Fruit fly (Drosophila melanogaster) whole organism, embryonic: Measurements from ENCODE around the gene Rip11.
A peak's percentile ranks its signal among the peaks of the same experiment; 100 is the strongest.

Experiments used
- Adf1 ChIP-seq: fragments of 200-800 bp; sonication (Bioruptor generic); IDR thresholded peaks from 2 replicates; pipeline ENCODE4 v1.3.6; 2022; ENCODE audit warnings: missing biosample characterization, missing genetic modification characterization
- Bdp1 ChIP-seq: fragments of 200-800 bp; sonication (Bioruptor generic); optimal IDR thresholded peaks from 3 replicates; lab custom pipeline; 2016; ENCODE audit warnings: missing biosample characterization, missing genetic modification characterization
- Bgb ChIP-seq: fragments of 200-800 bp; sonication (Bioruptor generic); IDR thresholded peaks from 2 replicates; pipeline ENCODE4 v1.3.6; 2022; ENCODE audit warnings: missing biosample characterization, missing genetic modification characterization; ENCODE audit not compliant: partially characterized antibody
- CG10274 ChIP-seq: fragments of 200-800 bp; sonication (Bioruptor generic); optimal IDR thresholded peaks from 3 replicates; lab custom pipeline; 2017; ENCODE audit warnings: missing biosample characterization, mild to moderate bottlenecking, missing genetic modification characterization
- CG10565 ChIP-seq: fragments of 200-800 bp; sonication (Bioruptor generic); optimal IDR thresholded peaks from 3 replicates; lab custom pipeline; 2016; ENCODE audit warnings: missing biosample characterization, mild to moderate bottlenecking, missing genetic modification characterization
- CG11247 ChIP-seq: fragments of 200-800 bp; sonication (Bioruptor generic); IDR thresholded peaks from 2 replicates; pipeline ENCODE4 v1.3.6; 2022; ENCODE audit warnings: missing biosample characterization, missing genetic modification characterization
- CG12236 ChIP-seq: fragments of 200-800 bp; sonication (Bioruptor generic); optimal IDR thresholded peaks from 2 replicates; lab custom pipeline; 2016; ENCODE audit warnings: missing biosample characterization, missing genetic modification characterization
- CG12299 ChIP-seq: fragments of 200-800 bp; sonication (Bioruptor generic); optimal IDR thresholded peaks from 2 replicates; lab custom pipeline; 2018; ENCODE audit warnings: missing biosample characterization, mild to moderate bottlenecking, missing genetic modification characterization
- CG13287 ChIP-seq: fragments of 200-800 bp; sonication (Bioruptor generic); IDR thresholded peaks from 2 replicates; pipeline ENCODE4 v1.3.6; 2022; ENCODE audit warnings: missing biosample characterization, missing genetic modification characterization; ENCODE audit not compliant: partially characterized antibody
- CG15479 ChIP-seq: fragments of 200-800 bp; sonication (Bioruptor generic); optimal IDR thresholded peaks from 3 replicates; lab custom pipeline; 2019; ENCODE audit warnings: missing biosample characterization, mild to moderate bottlenecking, missing genetic modification characterization, moderate library complexity
- CG16779 ChIP-seq: fragments of 200-800 bp; sonication (Bioruptor generic); IDR thresholded peaks from 2 replicates; pipeline ENCODE4 v1.3.6; 2022; ENCODE audit warnings: missing biosample characterization, missing genetic modification characterization
- CG18262 ChIP-seq: fragments of 200-800 bp; optimal IDR thresholded peaks from 3 replicates; lab custom pipeline; 2019; ENCODE audit warnings: missing biosample characterization, mild to moderate bottlenecking, missing genetic modification characterization, moderate library complexity
- CG18476 ChIP-seq: fragments of 200-800 bp; sonication (Bioruptor generic); optimal IDR thresholded peaks from 2 replicates; lab custom pipeline; 2016; ENCODE audit warnings: missing biosample characterization, mild to moderate bottlenecking, missing genetic modification characterization
- CG2129 ChIP-seq: fragments of 200-800 bp; sonication (Bioruptor generic); IDR thresholded peaks from 2 replicates; pipeline ENCODE4 v1.3.6; 2022; ENCODE audit warnings: missing biosample characterization, missing genetic modification characterization; ENCODE audit not compliant: partially characterized antibody
- CG3163 ChIP-seq: fragments of 200-800 bp; sonication (Bioruptor generic); optimal IDR thresholded peaks from 3 replicates; lab custom pipeline; 2016; ENCODE audit warnings: missing biosample characterization, missing genetic modification characterization
- CG32532 ChIP-seq: fragments of 200-800 bp; sonication (Bioruptor generic); IDR thresholded peaks from 2 replicates; pipeline ENCODE4 v1.3.6; 2022; ENCODE audit warnings: missing biosample characterization, missing genetic modification characterization
- CG34224 ChIP-seq: fragments of 200-800 bp; sonication (Bioruptor generic); IDR thresholded peaks from 3 replicates; pipeline ENCODE4 v1.3.6; 2022; ENCODE audit warnings: missing biosample characterization, missing genetic modification characterization; ENCODE audit not compliant: partially characterized antibody
- CG34376 ChIP-seq: fragments of 200-800 bp; sonication (Bioruptor generic); optimal IDR thresholded peaks from 2 replicates; lab custom pipeline; 2018; ENCODE audit warnings: missing biosample characterization, mild to moderate bottlenecking, missing genetic modification characterization
- CG42726 ChIP-seq: fragments of 200-800 bp; sonication (Bioruptor generic); IDR thresholded peaks from 2 replicates; pipeline ENCODE4 v1.3.6; 2022; ENCODE audit warnings: missing biosample characterization, missing genetic modification characterization; ENCODE audit not compliant: partially characterized antibody
- CG7745 ChIP-seq: fragments of 200-800 bp; sonication (Bioruptor generic); optimal IDR thresholded peaks from 2 replicates; lab custom pipeline; 2018; ENCODE audit warnings: missing biosample characterization, mild to moderate bottlenecking, missing genetic modification characterization, moderate library complexity
- CG8388 ChIP-seq: fragments of 200-800 bp; sonication (Bioruptor generic); optimal IDR thresholded peaks from 2 replicates; lab custom pipeline; 2019; ENCODE audit warnings: missing biosample characterization, mild to moderate bottlenecking, missing genetic modification characterization, moderate library complexity
- CG9727 ChIP-seq: fragments of 200-800 bp; sonication (Bioruptor generic); optimal IDR thresholded peaks from 3 replicates; lab custom pipeline; 2017; ENCODE audit warnings: missing biosample characterization, mild to moderate bottlenecking, missing genetic modification characterization
- Dek ChIP-seq: fragments of 200-800 bp; sonication (Bioruptor generic); optimal IDR thresholded peaks from 3 replicates; lab custom pipeline; 2019; ENCODE audit warnings: missing biosample characterization, mild to moderate bottlenecking, missing genetic modification characterization, moderate library complexity
- Drgx ChIP-seq: fragments of 200-800 bp; sonication (Bioruptor generic); IDR thresholded peaks from 2 replicates; pipeline ENCODE4 v1.3.6; 2022; ENCODE audit warnings: missing biosample characterization, missing genetic modification characterization
- Ets65A ChIP-seq: fragments of 200-800 bp; sonication (Bioruptor generic); peaks from one replicate; lab custom pipeline; 2016; ENCODE audit warnings: missing biosample characterization, missing genetic modification characterization
- HLH4C ChIP-seq: fragments of 200-800 bp; sonication (Bioruptor generic); IDR thresholded peaks from 3 replicates; pipeline ENCODE4 v1.3.6; 2022; ENCODE audit warnings: missing biosample characterization, missing genetic modification characterization; ENCODE audit not compliant: partially characterized antibody
- Hey ChIP-seq: fragments of 200-800 bp; sonication (Bioruptor generic); optimal IDR thresholded peaks from 3 replicates; lab custom pipeline; 2018; ENCODE audit warnings: missing biosample characterization, mild to moderate bottlenecking, missing genetic modification characterization
- Lim3 ChIP-seq: fragments of 200-800 bp; sonication (Bioruptor generic); IDR thresholded peaks from 2 replicates; pipeline ENCODE4 v1.3.6; 2022; ENCODE audit warnings: missing biosample characterization, missing genetic modification characterization
- Mes4 ChIP-seq: fragments of 200-800 bp; sonication (Bioruptor generic); optimal IDR thresholded peaks from 2 replicates; lab custom pipeline; 2016; ENCODE audit warnings: missing biosample characterization, missing genetic modification characterization
- Nf-YB ChIP-seq: fragments of 200-800 bp; sonication (Bioruptor generic); optimal IDR thresholded peaks from 3 replicates; lab custom pipeline; 2019; ENCODE audit warnings: missing biosample characterization, mild to moderate bottlenecking, missing genetic modification characterization, moderate library complexity
- Oli ChIP-seq: fragments of 200-800 bp; sonication (Bioruptor generic); optimal IDR thresholded peaks from 2 replicates; lab custom pipeline; 2018; ENCODE audit warnings: missing biosample characterization, mild to moderate bottlenecking, missing genetic modification characterization, moderate library complexity
- Opbp ChIP-seq: fragments of 200-800 bp; sonication (Bioruptor generic); IDR thresholded peaks from 3 replicates; pipeline ENCODE4 v1.3.6; 2022; ENCODE audit warnings: missing biosample characterization, missing genetic modification characterization; ENCODE audit not compliant: partially characterized antibody
- Pdp1 ChIP-seq, 2 experiments: fragments of 200-800 bp; sonication (Bioruptor generic); optimal IDR thresholded peaks; 3 replicates each; lab custom pipeline; 2016; ENCODE audit warnings: missing biosample characterization in 2 of 2, missing genetic modification characterization in 2 of 2, mild to moderate bottlenecking in 1 of 2, moderate library complexity in 1 of 2
- Sry-δ ChIP-seq: fragments of 200-800 bp; sonication (Bioruptor generic); optimal IDR thresholded peaks from 2 replicates; lab custom pipeline; 2016; ENCODE audit warnings: missing biosample characterization, missing genetic modification characterization
- TFAM ChIP-seq: fragments of 200-800 bp; sonication (Bioruptor generic); optimal IDR thresholded peaks from 2 replicates; lab custom pipeline; 2017; ENCODE audit warnings: missing biosample characterization, missing genetic modification characterization, inconsistent platforms
- bab2 ChIP-seq: fragments of 200-800 bp; sonication (Bioruptor generic); optimal IDR thresholded peaks from 2 replicates; lab custom pipeline; 2016; ENCODE audit warnings: missing biosample characterization, missing genetic modification characterization
- crol ChIP-seq: fragments of 200-800 bp; sonication (Bioruptor generic); IDR thresholded peaks from 2 replicates; pipeline ENCODE4 v1.3.6; 2022; ENCODE audit warnings: missing biosample characterization, missing genetic modification characterization
- dpn ChIP-seq, 2 experiments: fragments of 200-800 bp; sonication (Bioruptor generic); optimal IDR thresholded peaks; 3 replicates each; lab custom pipeline; 2016; ENCODE audit warnings: missing biosample characterization in 2 of 2, missing genetic modification characterization in 2 of 2
- eve ChIP-seq, 2 experiments: fragments of >200 bp; optimal IDR thresholded peaks; 2 replicates each; lab custom pipeline; 2017; ENCODE audit warnings: missing biosample characterization in 2 of 2, missing genetic modification characterization in 2 of 2
- fru ChIP-seq: fragments of >200 bp; optimal IDR thresholded peaks from 2 replicates; lab custom pipeline; 2017
- inv ChIP-seq: fragments of 200-800 bp; sonication (Bioruptor generic); IDR thresholded peaks from 2 replicates; pipeline ENCODE4 v1.3.6; 2022; ENCODE audit warnings: missing biosample characterization, missing genetic modification characterization; ENCODE audit not compliant: partially characterized antibody
- kay ChIP-seq: fragments of 200-800 bp; sonication (Bioruptor generic); optimal IDR thresholded peaks from 2 replicates; lab custom pipeline; 2016; ENCODE audit warnings: missing biosample characterization, missing genetic modification characterization
- luna ChIP-seq: fragments of 200-800 bp; sonication (Bioruptor generic); optimal IDR thresholded peaks from 2 replicates; lab custom pipeline; 2016; ENCODE audit warnings: missing biosample characterization, missing genetic modification characterization
- seq ChIP-seq: fragments of 200-800 bp; sonication (Bioruptor generic); IDR thresholded peaks from 2 replicates; pipeline ENCODE4 v1.3.6; 2022; ENCODE audit warnings: missing biosample characterization, missing genetic modification characterization
- slou ChIP-seq: fragments of 200-800 bp; sonication (Bioruptor generic); optimal IDR thresholded peaks from 3 replicates; lab custom pipeline; 2016; ENCODE audit warnings: missing biosample characterization, missing genetic modification characterization
- stc ChIP-seq: fragments of 200-800 bp; sonication (Bioruptor generic); IDR thresholded peaks from 2 replicates; pipeline ENCODE4 v1.3.6; 2022; ENCODE audit warnings: missing biosample characterization, missing genetic modification characterization
- tgo ChIP-seq: fragments of 200-800 bp; sonication (Bioruptor generic); IDR thresholded peaks from 3 replicates; pipeline ENCODE4 v1.3.6; 2022; ENCODE audit warnings: missing biosample characterization, missing genetic modification characterization
- toy ChIP-seq: fragments of 200-800 bp; sonication (Bioruptor generic); IDR thresholded peaks from 2 replicates; pipeline ENCODE4 v1.3.6; 2022; ENCODE audit warnings: missing biosample characterization, missing genetic modification characterization
- trh ChIP-seq: fragments of 200-800 bp; sonication (Bioruptor generic); optimal IDR thresholded peaks from 2 replicates; lab custom pipeline; 2016; ENCODE audit warnings: missing biosample characterization, missing genetic modification characterization
- tup ChIP-seq: fragments of 200-800 bp; sonication (Bioruptor generic); optimal IDR thresholded peaks from 2 replicates; lab custom pipeline; 2016; ENCODE audit warnings: missing biosample characterization, mild to moderate bottlenecking, missing genetic modification characterization, moderate library complexity
- zf30C ChIP-seq: fragments of 200-800 bp; sonication (Bioruptor generic); optimal IDR thresholded peaks from 3 replicates; lab custom pipeline; 2018; ENCODE audit warnings: missing biosample characterization, mild to moderate bottlenecking, missing genetic modification characterization

Gene Rip11

DNA sequence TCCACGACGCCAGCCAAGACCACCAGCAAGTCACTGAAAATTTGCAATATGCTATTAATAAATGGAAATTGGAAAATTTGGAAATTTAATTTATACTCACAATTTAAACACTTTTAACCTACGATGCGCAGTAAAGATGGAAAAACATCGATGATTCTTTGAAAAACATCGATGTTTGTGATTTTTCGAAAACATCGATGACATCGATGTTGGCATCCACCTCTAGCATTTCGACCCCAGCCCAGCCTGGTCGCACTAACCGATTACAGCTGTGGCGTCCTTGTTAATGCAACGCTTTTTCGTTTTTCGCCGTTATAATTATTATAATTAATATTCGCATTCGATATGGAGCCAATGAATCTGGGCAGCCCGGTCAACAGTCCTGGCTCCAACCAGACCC is 513 bp upstream of the Rip11 start, which contains the start of gene Nup35 (continued):
- TF ChIP-seq CG34376 (no peak), Adf1 (GFP tag; lab: Robert Waterston, UW) (no peak), Oli (tag; lab: Kevin White, UChicago) (no peak), toy (GFP tag; lab: Robert Waterston, UW) (no peak), Dek (tag; lab: Kevin White, UChicago) (no peak), CG13287 (GFP tag; lab: Robert Waterston, UW) (peak; percentile 75), TFAM (GFP tag; lab: Kevin White, UChicago) (no peak), CG18262 (tag; lab: Kevin White, UChicago) (no peak), Mes4 (GFP tag; lab: Kevin White, UChicago) (no peak), seq (GFP tag; lab: Robert Waterston, UW) (no peak), bab2 (GFP tag; lab: Kevin White, UChicago) (no peak), CG2129 (GFP tag; lab: Robert Waterston, UW) (peak; percentile 53; the same call in 1 of the 2 replicates), dpn (GFP tag; optimal IDR thresholded peaks at IDR 0.05; lab: Kevin White, UChicago) (no peak), eve (GFP tag; optimal IDR thresholded peaks at IDR 0.05; lab: Kevin White, UChicago) (no peak), CG34224 (peak; percentile 72), CG10274 (no peak), CG3163 (no peak), Sry-δ (GFP tag; lab: Kevin White, UChicago) (peak; percentile 77), CG15479 (GFP tag; lab: Kevin White, UChicago) (no peak), Opbp (GFP tag; lab: Robert Waterston, UW) (peak; percentile 77; the same call in 2 of the 3 replicates), CG16779 (GFP tag; lab: Robert Waterston, UW) (no peak), inv (GFP tag; lab: Robert Waterston, UW) (peak; percentile 62), slou (GFP tag; lab: Kevin White, UChicago) (no peak), CG12236 (no peak), CG11247 (GFP tag; lab: Robert Waterston, UW) (no peak), Ets65A (GFP tag; lab: Kevin White, UChicago) (peak; percentile 70), Bdp1 (GFP tag; lab: Kevin White, UChicago) (no peak), stc (GFP tag; lab: Robert Waterston, UW) (no peak), CG42726 (GFP tag; lab: Robert Waterston, UW) (peak; percentile 68; the same call in 1 of the 2 replicates)
- TF ChIP-seq, all 482 proteins: peak for 54

DNA sequence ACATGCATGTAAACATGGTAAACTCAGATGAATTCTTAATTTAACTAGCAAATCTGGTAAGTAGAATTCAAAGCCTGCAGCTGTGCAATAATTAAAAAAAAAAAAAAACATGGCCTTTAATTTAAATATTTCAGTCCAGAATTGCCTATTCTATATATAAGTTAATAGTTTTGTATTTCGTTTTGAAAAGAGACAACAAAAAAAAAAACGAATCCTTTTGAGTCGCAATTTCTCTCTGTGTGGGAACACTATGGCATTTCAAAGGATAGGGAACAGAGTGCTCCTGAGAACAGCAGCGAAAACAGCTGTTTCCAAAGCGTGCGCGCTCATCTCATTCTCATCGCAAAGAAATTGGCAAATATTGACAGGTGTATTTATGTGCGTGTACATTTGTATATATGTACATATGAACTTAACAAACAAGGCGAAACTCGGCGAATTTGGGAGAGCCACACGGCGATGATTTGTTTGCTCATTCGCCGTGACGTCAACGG is 1.7 kb downstream of the Rip11 start:
- no peak for TF ChIP-seq luna
- TF ChIP-seq Bgb (GFP tag; lab: Robert Waterston, UW): no peak
- TF ChIP-seq crol: no peak
- TF ChIP-seq trh (GFP tag; lab: Kevin White, UChicago): no peak
- no peak for TF ChIP-seq HLH4C (GFP tag; lab: Robert Waterston, UW)
- peak; percentile 13 for TF ChIP-seq CG18476
- peak; percentile 31 for TF ChIP-seq CG10565 (GFP tag; lab: Kevin White, UChicago)
- no peak for TF ChIP-seq Lim3 (GFP tag; lab: Robert Waterston, UW)
- peak; percentile 14 for TF ChIP-seq tup (GFP tag; lab: Kevin White, UChicago)
- no peak for TF ChIP-seq CG7745 (tag; lab: Kevin White, UChicago)
- TF ChIP-seq Pdp1 (GFP tag; optimal IDR thresholded peaks at IDR 0.05; lab: Kevin White, UChicago): peak; percentile 41 to 54
- peak; percentile 29 for TF ChIP-seq slou (GFP tag; lab: Kevin White, UChicago)
- peak; percentile 8 for TF ChIP-seq Nf-YB
- no peak for TF ChIP-seq kay
- TF ChIP-seq fru (lab: Kevin White, UChicago): no peak
- TF ChIP-seq CG9727 (GFP tag; lab: Kevin White, UChicago): peak; percentile 78
- TF ChIP-seq CG32532 (GFP tag; lab: Robert Waterston, UW): peak; percentile 53; the same call in 1 of the 2 replicates
- peak; percentile 49 for TF ChIP-seq Hey (tag; lab: Kevin White, UChicago)
- peak; percentile 1 for TF ChIP-seq CG12299 (tag; lab: Kevin White, UChicago)
- TF ChIP-seq zf30C: peak; percentile 87
- TF ChIP-seq Drgx (GFP tag; lab: Robert Waterston, UW): peak; percentile 54
- peak; percentile 61 for TF ChIP-seq tgo (GFP tag; lab: Robert Waterston, UW)
- peak; percentile 57 for TF ChIP-seq CG8388
